Worm (Caenorhabditis elegans): ENCODE measurements around the gene imp-2.
"Not testable (repeated sequence)": the region's sequence is repeated elsewhere in the genome, so short reads cannot be mapped to it uniquely, and the experiment has no call there.

DNA sequence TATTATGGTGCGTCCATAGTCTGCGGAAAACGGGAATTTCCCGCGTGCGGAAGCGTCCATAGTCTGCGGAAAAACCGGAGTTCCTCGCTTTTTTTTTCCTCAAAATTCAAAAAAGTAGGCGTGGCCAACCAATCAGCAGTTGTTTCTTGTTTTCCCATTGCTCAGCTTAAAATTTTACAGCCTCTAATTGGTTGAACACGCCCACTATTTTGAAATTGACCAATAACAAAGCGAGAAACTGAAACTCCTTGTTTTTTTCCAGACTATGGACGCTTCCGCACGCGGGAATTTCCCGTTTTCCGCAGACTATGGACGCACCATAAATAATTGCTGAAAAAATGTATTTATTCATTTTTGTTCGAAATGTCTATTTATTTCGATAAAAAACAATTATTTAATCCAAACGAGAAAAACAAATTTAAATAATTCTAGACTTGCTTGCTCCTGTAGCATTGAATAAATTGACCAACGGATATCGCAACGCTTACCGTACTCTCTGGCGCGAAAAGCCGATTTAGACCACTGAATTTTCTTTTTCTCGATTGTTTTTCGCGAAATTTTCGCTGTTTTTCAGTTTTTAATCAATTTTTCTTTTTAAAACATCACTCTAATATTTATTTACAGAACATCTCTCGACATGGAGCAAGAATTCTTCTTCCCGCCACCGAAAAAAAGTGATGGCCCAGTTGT is 35.9 kb upstream of the imp-2 start, which contains the start of gene C08F8.3:
- TF ChIP-seq ceh-82 (tag; optimal IDR thresholded peaks at IDR 0.05); gei-8 (GFP tag; optimal IDR thresholded peaks at IDR 0.05); hlh-30 (tag; optimal IDR thresholded peaks at IDR 0.05; ENCODE audit: insufficient read depth); mxl-3 (GFP tag; optimal IDR thresholded peaks at IDR 0.05); jun-1 (tag; optimal IDR thresholded peaks at IDR 0.05); mep-1 (tag; optimal IDR thresholded peaks at IDR 0.05); rbr-2 (tag; optimal IDR thresholded peaks at IDR 0.05); aly-2 (tag; optimal IDR thresholded peaks at IDR 0.05): not testable (repeated sequence)
